Worm (Caenorhabditis elegans): ENCODE measurements around the gene vps-18.

The vps-18 gene

DNA sequence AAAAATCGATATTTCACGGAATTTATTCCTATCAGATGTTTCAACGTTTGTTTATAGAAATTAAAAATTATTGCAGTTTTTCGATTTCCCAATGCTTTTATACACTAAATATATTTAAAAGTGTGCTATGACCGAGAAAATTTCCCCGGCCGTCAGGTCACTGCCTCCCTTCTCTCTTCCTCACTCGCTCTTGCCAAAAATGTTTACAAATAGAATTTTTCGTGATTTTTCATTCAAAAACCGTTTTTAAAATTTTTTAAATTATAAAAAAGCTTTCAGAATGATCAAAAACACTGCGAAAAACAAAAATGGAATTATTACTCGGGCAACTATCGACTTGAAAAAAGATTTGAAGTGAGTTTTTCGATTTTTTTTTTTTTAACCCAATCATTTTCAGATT, at the start of gene vps-18, which contains the start of gene T12C9.7:
vps-18 (plus strand) TSS at position 280 of the 400 bp plus-strand sequence.
T12C9.7 (minus strand) TSS at position 101 of the 400 bp plus-strand sequence.
- no peak for TF ChIP-seq unc-62 (GFP tag; optimal IDR thresholded peaks at IDR 0.05)

DNA sequence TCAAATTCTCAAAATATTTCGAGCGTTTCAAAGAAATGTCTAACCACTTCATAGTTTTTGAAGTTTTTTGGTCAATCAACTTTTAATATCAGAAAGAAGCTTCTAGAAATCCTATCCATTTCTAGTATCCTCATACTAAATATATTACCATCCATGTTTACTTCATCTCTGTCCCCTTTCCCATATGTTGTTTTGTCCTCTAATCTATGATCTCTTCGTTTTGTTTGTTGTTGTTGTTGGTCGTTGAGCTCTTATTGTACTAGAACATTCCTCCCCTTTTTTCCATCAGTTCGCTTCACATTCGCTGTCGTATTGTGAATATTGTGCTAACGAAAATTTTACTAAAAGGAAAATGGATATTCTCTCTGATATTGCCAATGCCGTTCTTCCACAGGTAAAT, 43.6 kb upstream of the vps-18 start, which contains the start of gene sod-5:
sod-5 (plus strand) TSS at position 301 of the 400 bp plus-strand sequence.
- no peak for TF ChIP-seq unc-62 (GFP tag; optimal IDR thresholded peaks at IDR 0.05)

DNA sequence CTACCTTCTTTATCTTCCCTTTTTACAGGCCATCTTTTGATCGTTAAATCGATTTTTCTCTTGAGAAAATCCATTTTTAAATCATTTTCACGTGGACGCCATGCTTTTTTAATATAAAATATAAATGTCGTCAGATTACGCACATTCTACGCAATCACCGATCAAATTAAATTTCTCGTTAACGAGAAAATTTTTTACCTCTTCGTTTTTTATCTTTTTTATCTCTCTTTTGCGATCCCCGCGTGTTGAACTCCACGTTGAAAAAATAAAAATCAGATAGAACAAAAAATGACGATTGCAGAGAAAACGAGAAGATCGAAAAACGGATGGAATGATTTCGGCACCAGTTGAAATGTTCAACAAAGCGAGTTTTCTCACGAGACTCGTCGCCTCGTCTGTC, 41.0 kb upstream of the vps-18 start, which contains the start of gene bpnt-1:
bpnt-1 (plus strand) TSS at position 301 of the 400 bp plus-strand sequence.
- TF ChIP-seq unc-62 (GFP tag; optimal IDR thresholded peaks at IDR 0.05), result no peak

DNA sequence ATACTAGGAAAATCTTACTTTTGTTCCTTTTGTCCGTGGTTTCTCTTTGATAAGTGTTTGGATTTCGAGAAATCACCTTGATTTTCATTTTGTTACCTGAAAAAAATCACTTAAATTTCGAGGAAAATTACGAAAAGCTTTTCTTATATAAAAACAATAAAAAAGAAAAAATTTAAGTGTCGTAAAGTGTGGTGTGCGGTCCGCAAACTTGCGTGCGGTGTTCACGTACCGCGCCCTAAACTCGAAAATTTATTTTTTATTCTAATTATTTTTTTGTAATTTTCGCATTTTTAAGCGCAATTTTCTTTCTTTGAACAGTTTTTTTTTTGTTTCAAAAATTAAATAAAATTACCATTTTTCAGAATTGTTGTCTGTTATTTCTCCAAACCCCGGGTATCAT, 36.1 kb upstream of the vps-18 start, which contains the start of the genes dcaf-13 and toe-1:
dcaf-13 (minus strand) TSS at position 96 of the 400 bp plus-strand sequence.
toe-1 (plus strand) TSS at position 361 of the 400 bp plus-strand sequence.
- no peak for TF ChIP-seq unc-62 (GFP tag; optimal IDR thresholded peaks at IDR 0.05)

DNA sequence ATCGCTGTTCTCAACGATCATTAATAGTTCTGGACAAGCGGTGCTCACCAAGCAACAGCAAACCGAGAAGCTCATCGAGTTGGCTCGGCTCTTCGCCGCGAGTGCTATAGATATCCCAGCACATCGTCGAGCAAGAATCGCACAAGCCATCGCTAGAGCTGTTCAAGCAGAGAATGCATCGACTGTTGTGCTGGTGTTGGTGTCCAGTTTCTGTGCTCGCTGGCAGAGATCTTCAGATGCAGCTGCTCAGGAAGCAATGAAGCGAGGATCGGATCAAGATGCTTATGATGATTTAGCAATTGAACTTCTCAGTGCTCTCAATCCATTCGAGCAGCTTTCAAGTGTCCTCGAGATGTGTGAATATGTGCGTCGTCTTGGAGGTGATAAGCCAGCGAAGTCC, 32.8 kb upstream of the vps-18 start:
- TF ChIP-seq unc-62 (GFP tag; optimal IDR thresholded peaks at IDR 0.05), result no peak

DNA sequence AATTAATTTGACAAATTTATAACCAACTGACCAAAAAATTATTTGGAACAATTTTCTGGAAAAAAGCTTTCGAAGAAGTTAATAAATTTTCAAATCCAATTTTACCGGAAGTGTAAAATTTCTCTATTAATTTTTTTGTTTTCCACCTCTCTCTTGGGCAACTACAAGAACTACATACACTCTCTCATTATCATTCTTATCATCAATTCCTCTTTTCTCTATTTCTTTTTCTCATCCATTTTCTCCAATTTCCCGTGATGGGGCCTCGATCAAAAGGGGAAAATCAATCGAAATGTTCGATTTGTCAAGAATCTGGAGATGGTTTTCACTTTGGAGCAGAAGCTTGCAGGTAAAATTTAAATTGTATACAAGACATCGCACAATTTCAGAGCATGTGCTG, 27.8 kb upstream of the vps-18 start, which contains the start of gene nhr-109:
nhr-109 (plus strand) TSS at position 222 of the 400 bp plus-strand sequence.
- no peak for TF ChIP-seq unc-62 (GFP tag; optimal IDR thresholded peaks at IDR 0.05)

DNA sequence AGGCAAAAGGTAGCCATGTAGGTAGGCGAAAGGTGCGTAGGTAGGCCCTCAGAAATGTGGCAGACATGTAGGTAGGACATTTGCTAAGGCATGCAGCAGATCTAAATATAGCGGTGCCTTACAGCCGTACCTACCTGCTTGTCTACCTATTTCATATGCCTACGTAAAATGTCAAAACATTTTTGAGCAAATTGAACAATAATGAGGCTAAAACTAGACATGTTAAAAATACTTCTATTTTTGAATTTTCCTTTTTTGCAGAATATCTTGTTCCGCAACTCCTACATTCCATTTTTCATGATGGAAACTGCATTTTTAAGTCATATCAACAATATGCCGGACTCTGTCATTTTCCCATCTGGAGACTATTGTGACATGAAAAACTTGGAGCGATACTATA, 26.7 kb upstream of the vps-18 start:
- no peak for TF ChIP-seq unc-62 (GFP tag; optimal IDR thresholded peaks at IDR 0.05)

DNA sequence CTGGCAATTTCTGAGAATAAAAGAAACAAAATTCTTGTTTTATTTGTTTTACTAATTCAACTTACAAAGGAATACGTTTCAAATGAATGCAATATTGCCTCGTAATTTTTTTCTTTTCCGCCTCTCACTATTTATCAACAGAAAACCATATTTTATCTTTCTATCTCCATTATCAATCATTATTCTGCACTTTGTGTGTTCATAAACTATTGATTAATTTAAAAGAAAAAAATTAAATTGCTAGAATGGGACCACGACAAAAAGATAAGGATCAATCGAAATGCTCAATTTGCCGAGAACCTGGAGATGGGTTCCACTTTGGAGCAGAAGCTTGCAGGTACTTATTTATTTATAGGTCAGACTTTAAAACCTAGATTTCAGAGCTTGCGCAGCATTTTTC, 25.8 kb upstream of the vps-18 start, which contains the start of gene nhr-273:
nhr-273 (plus strand) TSS at position 167 of the 400 bp plus-strand sequence.
- no peak for TF ChIP-seq unc-62 (GFP tag; optimal IDR thresholded peaks at IDR 0.05)

DNA sequence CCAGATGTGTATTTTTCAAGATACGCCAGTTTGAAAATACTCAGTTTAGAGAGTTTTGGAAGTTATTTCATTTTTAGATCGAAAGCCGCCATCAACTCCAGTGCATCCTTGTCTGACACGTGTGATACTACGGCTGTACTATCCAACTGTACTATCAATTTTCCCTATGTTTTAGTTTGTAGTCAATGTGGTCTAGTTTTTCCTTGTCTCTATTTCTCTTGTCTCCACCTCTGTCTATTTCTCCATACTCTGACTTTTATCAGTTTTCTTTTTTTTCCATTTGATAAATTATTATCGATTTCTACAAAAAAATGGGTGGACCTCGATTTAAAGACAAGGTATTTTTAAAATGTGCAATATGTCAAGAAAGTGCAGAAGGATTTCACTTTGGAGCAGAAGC, 22.3 kb upstream of the vps-18 start, which contains the start of gene nhr-16:
nhr-16 (plus strand) TSS at position 205 of the 400 bp plus-strand sequence.
- no peak for TF ChIP-seq unc-62 (GFP tag; optimal IDR thresholded peaks at IDR 0.05)

DNA sequence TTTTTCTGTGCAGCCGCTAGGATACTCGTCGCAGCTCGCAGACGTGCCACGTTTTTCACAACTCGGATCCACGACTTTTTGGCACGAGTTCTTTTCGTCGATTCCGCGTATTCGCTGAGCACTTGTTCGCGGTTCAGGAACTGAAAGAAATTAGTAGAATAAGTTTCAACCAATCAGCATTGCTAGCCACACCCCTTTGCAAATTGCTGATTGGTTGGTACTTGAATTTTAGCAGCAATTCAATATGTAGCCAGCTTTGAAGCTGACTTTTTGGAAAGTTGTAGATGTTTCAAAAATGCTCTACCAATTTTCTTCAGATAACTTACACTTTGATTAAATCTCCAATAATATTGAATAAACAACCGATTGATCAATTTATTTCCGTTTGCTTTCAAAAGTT, 19.7 kb upstream of the vps-18 start:
- TF ChIP-seq unc-62 (GFP tag; optimal IDR thresholded peaks at IDR 0.05), result no peak

DNA sequence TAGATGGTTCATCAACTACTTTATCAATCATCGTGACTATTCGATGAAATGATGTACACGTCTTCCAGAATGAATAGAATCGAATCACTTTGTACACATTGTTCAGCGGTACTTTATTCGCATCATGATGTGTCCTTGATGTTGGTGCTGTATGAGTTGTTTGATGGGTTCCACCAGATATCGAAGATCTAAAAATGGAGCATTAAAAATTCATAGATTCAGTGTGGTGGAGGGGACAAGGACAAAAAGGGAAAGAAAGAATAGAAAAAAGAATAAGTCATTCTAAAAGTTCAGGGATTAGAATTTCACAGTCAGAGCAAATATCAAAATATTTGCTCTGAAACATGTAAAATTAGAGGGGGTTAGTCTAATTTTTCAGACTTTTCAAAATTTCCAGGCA, 16.1 kb upstream of the vps-18 start:
- TF ChIP-seq unc-62 (GFP tag; optimal IDR thresholded peaks at IDR 0.05), result no peak

DNA sequence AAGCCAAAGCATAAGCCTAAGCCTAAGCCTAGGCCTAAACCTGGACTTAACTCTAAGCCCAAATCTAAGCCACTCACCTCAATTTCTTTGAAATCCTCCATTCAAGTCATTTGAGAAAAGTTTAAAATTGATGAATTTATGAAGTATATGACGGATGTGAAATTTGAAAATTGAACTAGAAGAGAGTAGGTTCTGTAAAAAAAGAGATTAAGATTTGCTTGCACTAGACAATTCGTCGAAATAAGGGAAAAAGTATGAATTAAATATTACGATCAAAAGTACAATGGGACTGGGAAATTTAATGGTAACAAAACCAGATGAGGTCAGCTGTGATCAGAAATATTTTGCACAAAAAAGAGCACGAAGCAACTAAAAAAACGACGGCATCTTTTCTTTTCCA, 7.9 kb upstream of the vps-18 start, which contains the start of gene twk-2:
twk-2 (minus strand) TSS at position 101 of the 400 bp plus-strand sequence.
- no peak for TF ChIP-seq unc-62 (GFP tag; optimal IDR thresholded peaks at IDR 0.05)

DNA sequence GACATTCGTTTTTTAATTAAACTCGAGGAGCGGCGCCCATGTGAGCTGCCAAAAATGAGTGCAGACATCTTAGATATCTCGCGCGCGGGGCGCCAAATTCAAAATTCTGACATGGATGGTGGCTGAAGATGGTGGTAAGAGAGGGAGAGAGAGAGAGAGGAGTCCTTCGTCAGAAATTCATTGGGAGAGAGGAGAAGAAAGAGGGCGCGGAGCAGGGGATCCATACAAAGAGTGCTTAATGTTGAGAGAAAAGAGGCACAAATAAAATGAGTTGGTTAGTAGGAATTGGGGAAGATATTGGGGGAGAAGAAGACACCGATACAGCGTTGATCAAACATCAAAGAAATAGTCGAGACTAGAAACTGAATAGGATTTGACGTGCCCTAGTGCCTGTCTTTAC, 7.5 kb upstream of the vps-18 start:
- TF ChIP-seq unc-62 (GFP tag; optimal IDR thresholded peaks at IDR 0.05), result no peak

DNA sequence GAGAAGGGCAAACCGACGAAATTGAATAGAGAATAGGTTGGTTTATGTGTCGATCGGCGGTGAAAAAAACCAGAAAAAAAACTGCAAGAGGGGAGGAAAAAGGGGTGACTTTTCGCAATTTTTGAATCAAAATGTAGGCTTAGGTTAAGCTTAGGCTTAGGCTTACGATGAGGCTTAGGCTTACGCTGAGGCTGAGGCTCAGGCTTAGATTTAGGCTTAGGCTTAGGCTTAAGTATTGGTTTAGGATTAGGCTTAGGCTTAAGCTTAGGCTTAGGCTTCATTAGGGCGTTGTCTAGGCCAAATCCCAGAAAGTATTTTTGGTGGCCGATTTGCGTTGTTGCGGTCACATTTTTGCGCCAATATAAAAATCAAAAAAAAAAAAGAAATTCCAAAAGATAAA, 6.1 kb upstream of the vps-18 start:
- no peak for TF ChIP-seq unc-62 (GFP tag; optimal IDR thresholded peaks at IDR 0.05)

DNA sequence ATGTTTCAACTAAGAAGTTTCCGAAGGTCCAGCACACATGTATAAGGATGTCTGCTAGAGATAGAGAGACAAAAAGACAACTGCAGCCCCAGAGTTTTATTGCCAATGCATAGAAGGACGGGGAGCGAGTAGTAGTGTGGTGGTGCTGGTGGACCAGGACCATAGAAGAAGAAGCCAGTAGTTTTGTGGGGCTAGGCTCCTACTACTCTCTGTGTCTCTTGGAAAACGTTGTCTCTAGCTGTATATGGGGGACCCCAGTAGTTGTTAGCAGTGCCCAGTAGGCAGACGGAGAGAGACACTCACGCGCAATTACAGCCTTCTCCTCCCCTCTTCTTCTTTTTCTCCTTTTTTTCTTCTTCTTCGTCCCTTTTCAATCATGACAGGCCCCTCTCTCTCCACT, 4.9 kb upstream of the vps-18 start:
- TF ChIP-seq unc-62 (GFP tag; optimal IDR thresholded peaks at IDR 0.05), result no peak

DNA sequence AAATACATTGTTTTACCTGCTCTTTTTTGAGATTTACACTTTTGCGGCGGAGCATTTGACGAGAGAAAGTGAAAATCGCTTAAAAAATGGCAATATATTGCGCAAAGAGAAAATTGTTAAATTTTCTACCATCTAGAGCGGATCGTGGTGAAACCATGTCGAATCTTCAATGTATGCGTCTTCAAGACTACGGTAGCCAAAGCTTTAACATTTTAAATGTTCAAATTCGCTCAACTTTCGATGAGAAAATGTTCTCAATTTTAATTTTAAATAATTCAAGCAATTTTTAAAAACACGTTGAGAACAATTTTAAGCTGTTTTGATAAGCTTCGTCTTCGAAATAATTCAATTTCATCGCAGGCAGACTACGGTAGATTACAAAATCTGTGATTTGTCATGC, 633 bp upstream of the vps-18 start:
- no peak for TF ChIP-seq unc-62 (GFP tag; optimal IDR thresholded peaks at IDR 0.05)

DNA sequence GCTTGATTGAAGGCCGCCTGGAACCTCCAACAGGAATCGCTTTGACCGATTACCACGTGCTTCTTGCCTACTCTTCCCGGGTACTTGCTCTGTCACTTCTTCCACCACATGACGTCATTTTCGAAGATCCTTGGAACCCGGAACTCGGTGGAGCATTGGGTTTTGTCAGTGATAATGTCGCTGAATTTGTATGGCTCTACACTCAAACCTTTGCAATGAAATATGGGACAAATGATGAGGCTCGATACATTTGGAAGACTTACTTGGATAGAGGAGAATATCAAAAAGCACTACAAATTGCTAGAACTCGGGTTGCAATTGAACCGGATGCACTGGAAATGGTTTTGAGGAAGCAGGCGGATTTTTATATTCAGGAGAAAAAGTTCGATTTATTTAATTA, 1.9 kb downstream of the vps-18 start:
- no peak for TF ChIP-seq unc-62 (GFP tag; optimal IDR thresholded peaks at IDR 0.05)

DNA sequence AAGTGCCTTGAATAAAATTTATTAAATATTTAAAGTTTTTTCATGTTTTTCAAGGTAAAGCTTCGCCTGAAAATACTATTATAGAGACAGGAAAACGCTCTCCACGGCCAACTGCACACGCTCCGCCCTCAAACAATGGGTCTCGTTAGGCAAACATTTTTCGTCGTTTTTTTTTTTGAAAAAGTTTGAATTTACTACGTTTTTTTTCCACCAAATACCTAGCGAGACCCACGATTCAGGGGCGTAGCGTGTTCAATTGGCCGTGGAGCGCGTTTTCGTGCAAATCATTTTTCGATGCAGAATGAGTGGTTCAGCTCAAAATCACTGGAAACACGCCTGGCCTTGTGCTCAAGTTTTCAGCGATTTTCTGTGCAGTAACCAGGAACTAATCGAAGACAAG, 6.9 kb downstream of the vps-18 start, which contains the start of gene W06B4.2:
W06B4.2 (plus strand) TSS at position 301 of the 400 bp plus-strand sequence.
- TF ChIP-seq unc-62 (GFP tag; optimal IDR thresholded peaks at IDR 0.05), result no peak
